Worm (Caenorhabditis elegans): Measurements from ENCODE around the gene F59A7.7.

F59A7.7 gene

DNA sequence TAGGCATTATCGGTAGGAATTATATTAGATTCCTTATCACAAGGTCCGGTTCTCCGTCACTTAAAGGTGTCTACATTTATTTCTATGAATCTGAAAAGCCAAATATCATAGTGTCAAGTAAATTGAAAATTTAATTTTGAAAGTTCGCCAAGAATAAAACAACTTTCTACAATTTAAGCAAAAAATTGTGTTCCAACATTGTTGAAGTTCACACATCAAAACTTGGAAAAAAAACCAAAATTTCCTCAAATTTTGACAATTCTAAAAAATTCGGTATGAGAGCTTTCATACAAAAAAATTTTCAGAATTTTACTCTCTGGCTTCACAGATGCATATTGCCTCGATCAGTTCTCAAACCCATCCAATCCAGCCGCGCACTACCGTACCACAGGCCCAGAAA lies at the start of gene F59A7.7:
TSS of gene F59A7.7 (plus strand) at position 301 of the 400 bp plus-strand sequence.
- TF ChIP-seq him-1 (tag; optimal IDR thresholded peaks at IDR 0.05) (no peak), W03F9.2 (tag; optimal IDR thresholded peaks at IDR 0.05) (no peak), dao-5 (tag; optimal IDR thresholded peaks at IDR 0.05) (no peak)

- TF ChIP-seq dao-5 (tag; optimal IDR thresholded peaks at IDR 0.05), result no peak
- TF ChIP-seq him-1 (tag; optimal IDR thresholded peaks at IDR 0.05), result no peak
- TF ChIP-seq W03F9.2 (tag; optimal IDR thresholded peaks at IDR 0.05), result no peak
Observed at ce11 chrV:1964806-1965205, 47.1 kb upstream of the F59A7.7 start, which contains the start of gene srj-15. Gene srj-15, minus strand, starts transcription at chrV:1964906.

DNA sequence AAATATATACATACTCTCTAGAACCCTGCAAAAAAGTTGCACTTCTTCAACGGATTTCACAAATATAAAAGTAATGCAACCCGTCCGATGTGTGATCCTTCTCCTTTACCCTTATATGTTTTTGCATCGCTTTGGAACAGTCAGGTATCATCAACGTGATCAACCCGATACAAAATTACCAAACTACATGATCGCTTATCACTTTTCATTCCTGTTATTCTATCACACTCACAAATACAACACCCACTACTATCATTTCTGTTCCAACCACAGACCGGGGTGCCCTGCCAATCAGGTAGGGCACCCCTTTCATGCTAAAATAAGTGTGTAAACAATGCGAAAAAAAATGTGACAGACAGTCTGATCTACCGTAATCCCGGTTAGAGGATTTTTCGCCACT lies 44.9 kb upstream of the F59A7.7 start:
- TF ChIP-seq W03F9.2 (tag; optimal IDR thresholded peaks at IDR 0.05), result no peak
- no peak for TF ChIP-seq him-1 (tag; optimal IDR thresholded peaks at IDR 0.05)
- no peak for TF ChIP-seq dao-5 (tag; optimal IDR thresholded peaks at IDR 0.05)

DNA sequence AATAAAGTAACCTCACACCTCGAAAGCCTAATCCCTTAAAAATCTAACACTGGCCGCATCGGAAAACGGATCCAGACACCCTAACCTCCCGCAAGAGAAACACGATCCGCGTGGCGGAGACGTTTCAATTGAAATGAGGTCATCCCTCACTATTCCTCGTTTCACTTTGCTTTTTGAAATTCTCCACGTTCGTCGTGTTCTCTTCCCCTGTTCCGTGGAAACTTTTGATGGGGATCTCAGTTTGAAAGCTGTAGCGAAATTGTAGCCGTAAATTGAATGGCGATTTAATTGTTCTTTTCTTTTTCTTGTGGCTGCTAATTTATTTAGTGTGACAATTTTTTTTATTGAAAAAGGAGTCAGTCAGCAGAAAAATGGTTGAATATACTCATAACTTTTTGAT lies 43.1 kb upstream of the F59A7.7 start:
- TF ChIP-seq him-1 (tag; optimal IDR thresholded peaks at IDR 0.05) (no peak), dao-5 (tag; optimal IDR thresholded peaks at IDR 0.05) (no peak), W03F9.2 (tag; optimal IDR thresholded peaks at IDR 0.05) (no peak)

- TF ChIP-seq dao-5 (tag; optimal IDR thresholded peaks at IDR 0.05) (no peak), him-1 (tag; optimal IDR thresholded peaks at IDR 0.05) (no peak), W03F9.2 (tag; optimal IDR thresholded peaks at IDR 0.05) (no peak)
Observed at ce11 chrV:1969228-1969627, 42.6 kb upstream of the F59A7.7 start, which contains the start of gene acs-3. Gene acs-3, plus strand, starts transcription at chrV:1969528.

- TF ChIP-seq W03F9.2 (tag; optimal IDR thresholded peaks at IDR 0.05), result no peak
- TF ChIP-seq him-1 (tag; optimal IDR thresholded peaks at IDR 0.05), result no peak
- TF ChIP-seq dao-5 (tag; optimal IDR thresholded peaks at IDR 0.05), result no peak
Observed at ce11 chrV:1969690-1970089, 42.2 kb upstream of the F59A7.7 start.

ce11 chrV:1975049-1975448 lies 36.8 kb upstream of the F59A7.7 start, which contains the start of gene fbxa-201:
Gene fbxa-201, plus strand, starts transcription at chrV:1975349.
- TF ChIP-seq W03F9.2 (tag; optimal IDR thresholded peaks at IDR 0.05) (no peak), him-1 (tag; optimal IDR thresholded peaks at IDR 0.05) (no peak), dao-5 (tag; optimal IDR thresholded peaks at IDR 0.05) (no peak)

ce11 chrV:1978968-1979367 lies 32.9 kb upstream of the F59A7.7 start, which contains the start of gene T08B1.4:
Gene T08B1.4, plus strand, starts transcription at chrV:1979268.
- no peak for TF ChIP-seq W03F9.2 (tag; optimal IDR thresholded peaks at IDR 0.05)
- no peak for TF ChIP-seq him-1 (tag; optimal IDR thresholded peaks at IDR 0.05)
- TF ChIP-seq dao-5 (tag; optimal IDR thresholded peaks at IDR 0.05), result no peak

ce11 chrV:1986954-1987353 lies 24.9 kb upstream of the F59A7.7 start, which contains the start of gene T08B1.1:
Gene T08B1.1, minus strand, starts transcription at chrV:1987045.
- TF ChIP-seq dao-5 (tag; optimal IDR thresholded peaks at IDR 0.05) (no peak), W03F9.2 (tag; optimal IDR thresholded peaks at IDR 0.05) (no peak), him-1 (tag; optimal IDR thresholded peaks at IDR 0.05) (no peak)

- TF ChIP-seq him-1 (tag; optimal IDR thresholded peaks at IDR 0.05), result no peak
- TF ChIP-seq dao-5 (tag; optimal IDR thresholded peaks at IDR 0.05), result no peak
- no peak for TF ChIP-seq W03F9.2 (tag; optimal IDR thresholded peaks at IDR 0.05)
Observed at ce11 chrV:1989220-1989619, 22.7 kb upstream of the F59A7.7 start.

DNA sequence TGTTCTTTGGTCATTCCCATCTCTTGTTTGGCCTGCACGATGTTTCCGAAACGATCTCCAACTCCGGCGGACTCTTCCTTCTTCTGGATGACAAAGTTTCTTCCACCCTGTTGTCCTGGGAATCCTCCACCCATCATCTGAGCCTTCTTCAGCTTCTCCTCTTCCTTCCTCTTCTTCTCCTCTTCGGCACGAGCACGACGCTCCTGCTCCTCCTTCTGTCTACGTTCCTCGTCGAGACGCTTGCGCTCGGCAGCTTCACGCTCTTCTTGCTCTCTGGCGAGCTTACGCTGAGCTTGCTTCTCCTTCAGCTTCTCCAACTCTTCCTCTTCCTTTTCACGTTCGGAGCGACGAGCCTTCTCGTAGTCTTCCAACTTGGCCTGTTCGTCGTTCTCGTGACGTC lies 20.5 kb upstream of the F59A7.7 start:
- TF ChIP-seq W03F9.2 (tag; optimal IDR thresholded peaks at IDR 0.05) (no peak), dao-5 (tag; optimal IDR thresholded peaks at IDR 0.05) (no peak), him-1 (tag; optimal IDR thresholded peaks at IDR 0.05) (no peak)

DNA sequence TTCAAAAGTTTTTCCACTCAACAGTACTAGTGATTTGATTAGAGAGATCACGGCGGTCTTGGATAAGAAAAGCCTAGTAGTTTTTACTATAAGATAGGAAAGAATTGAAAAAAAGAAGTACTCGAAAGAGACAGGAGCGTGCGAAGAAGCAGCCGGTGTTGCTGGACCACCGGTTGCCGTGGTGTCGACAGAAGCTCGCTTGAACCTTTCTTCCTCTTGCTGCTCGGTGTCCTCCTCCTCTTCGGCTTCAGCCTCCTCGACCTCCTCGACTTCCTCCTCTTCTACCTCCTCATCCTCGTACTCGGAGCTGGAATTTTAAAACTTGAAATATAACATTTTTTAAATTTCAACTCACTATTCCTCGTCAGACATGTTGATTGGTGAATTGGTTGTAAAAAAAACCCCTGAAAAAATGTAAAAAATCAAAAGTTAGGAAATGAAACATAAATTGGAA lies 19.3 kb upstream of the F59A7.7 start, which contains the start of gene tnt-4:
TSS of gene tnt-4 (minus strand) at position 404 of the 454 bp plus-strand sequence.
- no peak for TF ChIP-seq dao-5 (tag; optimal IDR thresholded peaks at IDR 0.05)
- no peak for TF ChIP-seq him-1 (tag; optimal IDR thresholded peaks at IDR 0.05)
- TF ChIP-seq W03F9.2 (tag; optimal IDR thresholded peaks at IDR 0.05), result no peak

DNA sequence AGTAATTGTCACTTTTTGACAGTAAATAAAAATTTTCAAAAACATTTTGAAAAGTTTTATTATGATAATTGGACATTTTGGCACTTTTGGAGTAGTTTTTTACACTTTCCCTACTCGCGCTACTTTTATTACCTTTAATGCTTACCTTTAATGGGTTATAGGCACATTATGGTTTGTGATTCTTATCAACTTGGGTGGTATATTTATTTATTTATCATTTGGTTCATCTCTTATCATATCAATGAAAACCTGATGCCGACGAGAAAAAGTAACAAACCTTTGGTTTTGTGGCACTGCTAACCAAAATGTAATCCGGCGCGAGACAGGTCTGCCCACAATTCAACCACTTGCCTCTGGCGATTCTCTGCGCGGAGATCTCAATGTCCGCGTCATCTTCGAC lies 13.5 kb upstream of the F59A7.7 start:
- no peak for TF ChIP-seq dao-5 (tag; optimal IDR thresholded peaks at IDR 0.05)
- no peak for TF ChIP-seq W03F9.2 (tag; optimal IDR thresholded peaks at IDR 0.05)
- no peak for TF ChIP-seq him-1 (tag; optimal IDR thresholded peaks at IDR 0.05)

DNA sequence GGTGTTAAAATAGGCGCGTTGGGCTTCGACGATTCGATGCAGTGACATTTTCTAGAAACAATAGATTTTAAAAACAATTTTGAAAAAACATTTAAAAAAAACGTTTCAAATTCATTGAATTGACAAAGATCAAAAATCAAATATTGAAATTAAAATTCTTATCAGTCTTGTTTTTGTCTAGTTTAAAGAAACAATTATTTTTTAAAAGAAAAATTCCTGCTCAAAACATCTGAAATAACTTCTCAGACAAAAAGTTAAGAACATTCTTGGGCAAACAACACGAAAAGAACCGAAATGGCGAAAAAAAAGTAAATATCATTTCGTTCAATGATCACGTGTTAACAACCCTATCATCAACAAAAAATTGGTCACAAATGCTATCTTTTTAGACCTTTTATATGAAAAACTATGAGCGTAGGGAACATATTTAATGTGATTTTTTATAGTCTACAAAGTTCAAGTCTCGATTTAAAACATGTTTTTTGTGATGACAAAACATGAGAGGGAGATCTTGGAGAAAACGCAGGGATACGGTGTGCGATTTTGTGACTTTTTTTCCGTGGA lies 12.3 kb upstream of the F59A7.7 start, which contains the start of gene alh-5:
TSS of gene alh-5 (minus strand) at position 51 of the 564 bp plus-strand sequence.
- TF ChIP-seq dao-5 (tag; optimal IDR thresholded peaks at IDR 0.05) (no peak), him-1 (tag; optimal IDR thresholded peaks at IDR 0.05) (no peak), W03F9.2 (tag; optimal IDR thresholded peaks at IDR 0.05) (no peak)

DNA sequence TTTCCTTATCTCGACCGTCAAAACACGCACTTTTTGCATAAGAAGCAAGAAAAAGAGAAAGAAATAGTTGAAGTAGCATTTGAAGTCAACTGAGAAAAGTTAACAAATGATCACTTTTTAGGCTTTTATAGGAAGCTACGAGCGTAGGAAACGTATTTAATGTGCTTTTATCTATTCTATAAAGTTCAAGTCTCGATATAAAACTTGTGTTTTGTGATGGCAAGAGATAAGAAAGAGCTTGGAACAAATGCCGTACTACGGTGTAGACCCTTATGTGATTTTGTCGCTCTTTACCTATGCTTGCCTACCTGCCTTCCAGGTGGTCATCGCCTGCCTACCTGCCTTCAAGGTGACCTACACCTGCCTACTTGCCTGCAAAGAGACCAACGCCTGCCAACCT lies 7.6 kb upstream of the F59A7.7 start, which contains the start of gene clec-206:
TSS of gene clec-206 (minus strand) at position 101 of the 400 bp plus-strand sequence.
- TF ChIP-seq dao-5 (tag; optimal IDR thresholded peaks at IDR 0.05) (no peak), him-1 (tag; optimal IDR thresholded peaks at IDR 0.05) (no peak), W03F9.2 (tag; optimal IDR thresholded peaks at IDR 0.05) (no peak)
